Fruit fly (Drosophila melanogaster) Kc167 (cell line): ENCODE data around the gene PolQ.
"Not testable (repeated sequence)": the region's sequence is repeated elsewhere in the genome, so short reads cannot be mapped to it uniquely, and the experiment has no call there.

Source experiments
- Myc ChIP-seq: fragments of >200 bp; optimal IDR thresholded peaks from 2 replicates; lab custom pipeline; 2017; ENCODE audit warnings: missing external identifiers
- Sin3A ChIP-seq: fragments of >200 bp; optimal IDR thresholded peaks from 2 replicates; lab custom pipeline; 2018; ENCODE audit warnings: missing external identifiers
- h ChIP-seq: fragments of >200 bp; optimal IDR thresholded peaks from 3 replicates; lab custom pipeline; 2018; ENCODE audit warnings: missing external identifiers
- insv ChIP-seq: fragments of >200 bp; optimal IDR thresholded peaks from 3 replicates; lab custom pipeline; 2018; ENCODE audit warnings: missing external identifiers
- psq ChIP-seq: fragments of >200 bp; optimal IDR thresholded peaks from 2 replicates; lab custom pipeline; 2017; ENCODE audit warnings: missing external identifiers
- ttk ChIP-seq: sonication (Bioruptor generic); optimal IDR thresholded peaks from 2 replicates; lab custom pipeline; 2017; ENCODE audit warnings: missing external identifiers

Gene PolQ

dm6 chr3R:12712178-12713172 is at the start of gene PolQ:
TSS of gene PolQ (minus strand) at chr3R:12712299.
- TF ChIP-seq h, ttk, psq (lab: Kevin White, UChicago): not testable (repeated sequence)

- TF ChIP-seq ttk (lab: Kevin White, UChicago): no peak
- no peak for TF ChIP-seq Sin3A
- no peak for TF ChIP-seq h (lab: Kevin White, UChicago)
- TF ChIP-seq Myc (lab: Kevin White, UChicago): no peak
- no peak for TF ChIP-seq insv (lab: Kevin White, UChicago)
- no peak for TF ChIP-seq psq (lab: Kevin White, UChicago)
Observed at dm6 chr3R:12751027-12751426, 38.9 kb upstream of the PolQ start.

- no peak for TF ChIP-seq Myc (lab: Kevin White, UChicago)
- no peak for TF ChIP-seq ttk (lab: Kevin White, UChicago)
- TF ChIP-seq Sin3A: no peak
- TF ChIP-seq insv (lab: Kevin White, UChicago): no peak
- no peak for TF ChIP-seq h (lab: Kevin White, UChicago)
- TF ChIP-seq psq (lab: Kevin White, UChicago): no peak
Observed at dm6 chr3R:12743580-12743979, 31.5 kb upstream of the PolQ start, which contains the start of gene Ugt37A3. TSS of gene Ugt37A3 (minus strand) at chr3R:12743680.

- TF ChIP-seq Sin3A: no peak
- no peak for TF ChIP-seq insv (lab: Kevin White, UChicago)
- TF ChIP-seq h (lab: Kevin White, UChicago): no peak
- no peak for TF ChIP-seq Myc (lab: Kevin White, UChicago)
- TF ChIP-seq ttk (lab: Kevin White, UChicago): no peak
- TF ChIP-seq psq (lab: Kevin White, UChicago): no peak
Observed at dm6 chr3R:12739247-12739646, 27.1 kb upstream of the PolQ start, which contains the start of gene Ugt37A2. TSS of gene Ugt37A2 (plus strand) at chr3R:12739642.

DNA sequence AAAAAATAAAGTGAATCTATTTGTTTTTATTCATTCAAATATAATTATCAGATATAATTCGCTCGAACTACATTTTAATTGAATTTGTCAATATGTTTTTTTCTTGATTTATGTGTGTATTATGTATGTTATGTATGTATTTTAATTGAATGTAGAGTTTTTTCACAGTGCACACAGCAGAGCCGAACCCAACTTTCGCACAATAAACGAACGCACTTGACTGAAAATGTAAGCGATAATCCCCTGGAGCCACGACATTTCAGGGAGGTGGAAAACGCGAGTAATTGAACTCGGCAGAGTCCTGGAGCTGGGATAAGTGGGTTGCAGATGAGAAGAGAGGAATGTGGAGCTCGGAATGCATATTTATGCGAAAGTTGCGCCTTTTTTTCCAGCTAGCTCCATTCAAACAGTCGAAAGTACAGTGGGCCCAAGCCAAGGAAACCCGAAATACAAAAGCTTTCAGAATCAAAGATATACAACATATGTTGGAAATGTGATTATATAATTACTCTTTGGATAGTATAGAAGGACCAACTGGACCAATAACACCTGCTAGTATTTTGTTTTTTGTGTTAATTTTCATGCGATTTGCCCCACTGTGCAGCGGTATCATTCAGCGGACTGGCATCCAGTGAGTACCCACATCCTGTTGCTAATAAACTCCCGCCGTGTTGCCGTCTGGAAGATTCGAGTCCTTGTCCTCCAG is 16.0 kb upstream of the PolQ start:
- TF ChIP-seq insv (lab: Kevin White, UChicago) (no peak), Sin3A (no peak)

- no peak for TF ChIP-seq h (lab: Kevin White, UChicago)
- TF ChIP-seq ttk (lab: Kevin White, UChicago): no peak
Observed at dm6 chr3R:12723759-12724158, 11.7 kb upstream of the PolQ start.

DNA sequence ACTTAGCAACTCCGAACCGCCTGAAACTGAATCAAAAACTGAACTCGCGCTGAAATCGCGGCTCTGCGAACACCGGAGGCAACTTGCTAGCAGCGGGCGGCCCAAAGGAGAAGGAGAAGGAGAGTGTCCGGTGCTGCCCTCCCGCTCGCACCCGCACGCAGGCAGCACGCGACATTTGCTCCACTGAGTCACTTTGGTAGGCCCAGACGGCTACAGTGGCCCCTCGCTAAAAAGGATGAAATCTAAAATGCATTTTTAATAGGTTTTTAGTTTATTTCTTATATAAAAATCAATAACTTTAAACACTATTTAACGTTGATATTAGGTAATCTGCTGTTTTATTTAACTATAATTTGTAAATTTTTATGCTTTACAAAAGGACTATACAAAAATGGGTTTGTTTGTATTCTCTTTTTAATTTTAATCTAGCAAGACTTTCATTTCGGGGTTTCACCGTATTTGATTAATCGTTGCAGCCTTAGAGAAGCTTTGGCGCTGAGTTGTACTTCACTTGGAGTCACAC is 10.4 kb upstream of the PolQ start, which contains the start of gene Men:
TSS of gene Men (minus strand) at position 51 of the 523 bp plus-strand sequence.
- TF ChIP-seq ttk (lab: Kevin White, UChicago) (no peak), Myc (lab: Kevin White, UChicago) (no peak), insv (lab: Kevin White, UChicago) (no peak), psq (lab: Kevin White, UChicago) (no peak), Sin3A (no peak), h (lab: Kevin White, UChicago) (no peak)

DNA sequence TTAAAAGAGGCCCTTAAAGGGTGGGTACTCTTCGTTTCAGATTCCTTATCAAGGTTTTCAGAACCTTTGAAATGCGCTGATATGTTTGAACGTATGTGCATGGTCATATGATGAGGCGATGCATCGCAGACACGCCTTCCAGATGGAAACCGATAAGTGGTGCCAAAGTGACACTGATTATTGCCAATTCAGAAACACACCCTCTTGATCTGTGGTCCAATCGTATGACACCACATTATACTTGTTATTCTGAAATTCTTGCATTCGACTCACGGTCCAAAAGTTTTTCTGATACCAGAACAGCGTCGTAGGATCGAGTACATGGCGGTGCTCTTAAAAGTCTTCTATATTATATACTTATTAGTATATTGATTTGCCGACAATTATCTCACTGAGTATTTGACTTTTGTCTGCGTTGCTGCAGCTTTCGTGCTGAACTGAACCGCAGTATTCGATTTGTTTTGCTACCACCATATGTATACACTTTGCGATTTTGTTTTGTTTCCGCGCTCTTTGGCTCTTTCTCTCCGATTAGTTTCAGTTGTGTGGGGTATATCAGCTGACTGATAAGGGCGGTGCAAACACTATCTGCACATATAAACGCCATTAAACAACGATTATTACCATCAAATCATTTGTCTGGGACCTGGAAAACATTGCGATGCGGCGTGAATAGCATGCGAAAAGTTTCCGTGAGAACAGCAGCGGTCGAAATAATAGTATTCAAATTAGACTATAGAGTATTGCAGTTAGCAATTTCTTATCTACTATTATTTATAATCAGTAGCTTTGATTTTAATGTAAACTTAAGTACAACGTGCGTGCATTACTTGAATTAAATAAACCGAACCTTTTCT is 8.5 kb upstream of the PolQ start:
- no peak for TF ChIP-seq Myc (lab: Kevin White, UChicago)
- TF ChIP-seq Sin3A: no peak
- no peak for TF ChIP-seq h (lab: Kevin White, UChicago)
- TF ChIP-seq insv (lab: Kevin White, UChicago): no peak
- no peak for TF ChIP-seq psq (lab: Kevin White, UChicago)
- no peak for TF ChIP-seq ttk (lab: Kevin White, UChicago)

- TF ChIP-seq ttk (lab: Kevin White, UChicago) (no peak), Sin3A (no peak), h (lab: Kevin White, UChicago) (no peak), insv (lab: Kevin White, UChicago) (no peak), psq (lab: Kevin White, UChicago) (no peak), Myc (lab: Kevin White, UChicago) (no peak)
Observed at dm6 chr3R:12719627-12720343, 7.7 kb upstream of the PolQ start.

DNA sequence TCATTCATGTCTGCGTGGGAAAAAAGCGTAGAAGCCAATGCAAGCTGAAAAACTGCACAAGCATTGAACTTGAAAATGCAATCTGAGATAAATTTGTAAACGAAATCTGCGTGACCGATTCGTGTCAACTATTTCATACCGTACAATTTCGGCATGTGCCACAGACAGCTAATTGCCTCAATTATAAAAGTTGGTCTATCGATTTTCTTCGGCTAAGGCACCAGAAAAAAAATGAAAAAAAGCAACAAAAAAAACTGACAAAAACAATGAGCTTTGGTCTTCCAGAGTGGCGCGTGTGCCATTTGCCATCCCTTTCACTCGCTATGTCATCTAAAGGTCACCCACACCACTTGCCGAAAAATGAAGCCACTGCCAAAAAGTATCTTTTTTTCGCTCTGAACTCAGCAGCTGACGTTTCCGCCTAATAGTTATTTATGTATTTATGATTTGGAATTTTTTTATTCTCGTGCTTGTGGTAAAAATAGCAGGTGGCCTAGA is 6.5 kb upstream of the PolQ start:
- TF ChIP-seq h (lab: Kevin White, UChicago) (no peak), Sin3A (no peak), psq (lab: Kevin White, UChicago) (no peak), Myc (lab: Kevin White, UChicago) (no peak), insv (lab: Kevin White, UChicago) (no peak), ttk (lab: Kevin White, UChicago) (no peak)
